Fruit fly (Drosophila melanogaster) whole organism, embryonic: ENCODE data around the gene CG17855.

Source experiments
- BEAF-32 ChIP-seq: fragments of 200-800 bp; sonication (Bioruptor generic); optimal IDR thresholded peaks from 3 replicates; lab custom pipeline; 2017; ENCODE audit warnings: missing biosample characterization, missing genetic modification characterization, mild to moderate bottlenecking, moderate library complexity, missing genetic modification reagents
- CG10543 ChIP-seq: fragments of 200-800 bp; sonication (Bioruptor generic); optimal IDR thresholded peaks from 3 replicates; lab custom pipeline; 2017; ENCODE audit warnings: missing biosample characterization, mild to moderate bottlenecking, missing genetic modification characterization, moderate library complexity
- CG10654 ChIP-seq: fragments of 200-800 bp; sonication (Bioruptor generic); optimal IDR thresholded peaks from 2 replicates; lab custom pipeline; 2016; ENCODE audit warnings: missing biosample characterization, missing genetic modification characterization
- CG11695 ChIP-seq: fragments of 200-800 bp; sonication (Bioruptor generic); IDR thresholded peaks from 3 replicates; pipeline ENCODE4 v1.3.6; 2022; ENCODE audit warnings: missing biosample characterization, missing genetic modification characterization
- CG12104 ChIP-seq: fragments of 200-800 bp; sonication (Bioruptor generic); optimal IDR thresholded peaks from 3 replicates; lab custom pipeline; 2016; ENCODE audit warnings: missing biosample characterization, missing genetic modification characterization
- CG12744 ChIP-seq: fragments of 200-800 bp; sonication (Bioruptor generic); optimal IDR thresholded peaks from 2 replicates; lab custom pipeline; 2016; ENCODE audit warnings: missing biosample characterization, missing genetic modification characterization
- CG13424 ChIP-seq: fragments of 200-800 bp; sonication (Bioruptor generic); optimal IDR thresholded peaks from 2 replicates; lab custom pipeline; 2019; ENCODE audit warnings: missing biosample characterization, mild to moderate bottlenecking, missing genetic modification characterization, moderate library complexity
- CG13624 ChIP-seq: fragments of 200-800 bp; sonication (Bioruptor generic); optimal IDR thresholded peaks from 2 replicates; lab custom pipeline; 2016; ENCODE audit warnings: missing biosample characterization, missing genetic modification characterization
- CG14441 ChIP-seq: fragments of 200-800 bp; sonication (Bioruptor generic); IDR thresholded peaks from 2 replicates; pipeline ENCODE4 v1.3.6; 2022; ENCODE audit warnings: missing biosample characterization, missing genetic modification characterization
- CG15073 ChIP-seq: fragments of 200-800 bp; sonication (Bioruptor generic); optimal IDR thresholded peaks from 2 replicates; lab custom pipeline; 2016; ENCODE audit warnings: missing biosample characterization, missing genetic modification characterization
- CG15479 ChIP-seq: fragments of 200-800 bp; sonication (Bioruptor generic); optimal IDR thresholded peaks from 3 replicates; lab custom pipeline; 2019; ENCODE audit warnings: missing biosample characterization, mild to moderate bottlenecking, missing genetic modification characterization, moderate library complexity
- CG16779 ChIP-seq: fragments of 200-800 bp; sonication (Bioruptor generic); IDR thresholded peaks from 2 replicates; pipeline ENCODE4 v1.3.6; 2022; ENCODE audit warnings: missing biosample characterization, missing genetic modification characterization
- CG17328 ChIP-seq: fragments of 200-800 bp; sonication (Bioruptor generic); IDR thresholded peaks from 2 replicates; pipeline ENCODE4 v1.3.6; 2022; ENCODE audit warnings: missing biosample characterization, missing genetic modification characterization
- CG18764 ChIP-seq: fragments of 200-800 bp; sonication (Bioruptor generic); optimal IDR thresholded peaks from 3 replicates; lab custom pipeline; 2016; ENCODE audit warnings: missing biosample characterization, missing genetic modification characterization
- CG2116 ChIP-seq: fragments of 200-800 bp; sonication (Bioruptor generic); optimal IDR thresholded peaks from 3 replicates; lab custom pipeline; 2018; ENCODE audit warnings: missing biosample characterization, mild to moderate bottlenecking, missing genetic modification characterization
- CG33213 ChIP-seq: fragments of 200-800 bp; sonication (Bioruptor generic); optimal IDR thresholded peaks from 3 replicates; lab custom pipeline; 2016; ENCODE audit warnings: missing biosample characterization, missing genetic modification characterization
- CG6689 ChIP-seq: fragments of 200-800 bp; sonication (Bioruptor generic); IDR thresholded peaks from 2 replicates; pipeline ENCODE4 v1.3.6; 2022; ENCODE audit warnings: missing biosample characterization, missing genetic modification characterization
- CG6813 ChIP-seq: fragments of 200-800 bp; sonication (Bioruptor generic); optimal IDR thresholded peaks from 2 replicates; lab custom pipeline; 2017; ENCODE audit warnings: missing biosample characterization, missing genetic modification characterization, mild to moderate bottlenecking, moderate library complexity, missing genetic modification reagents
- CG7745 ChIP-seq: fragments of 200-800 bp; sonication (Bioruptor generic); optimal IDR thresholded peaks from 2 replicates; lab custom pipeline; 2018; ENCODE audit warnings: missing biosample characterization, mild to moderate bottlenecking, missing genetic modification characterization, moderate library complexity
- CG7987 ChIP-seq: fragments of 200-800 bp; sonication (Bioruptor generic); optimal IDR thresholded peaks from 2 replicates; lab custom pipeline; 2018; ENCODE audit warnings: missing biosample characterization, mild to moderate bottlenecking, missing genetic modification characterization, moderate library complexity
- CoRest ChIP-seq: fragments of 200-800 bp; sonication (Bioruptor generic); optimal IDR thresholded peaks from 3 replicates; lab custom pipeline; 2018; ENCODE audit warnings: missing biosample characterization, mild to moderate bottlenecking, missing genetic modification characterization, moderate library complexity
- D19B ChIP-seq: fragments of 200-800 bp; sonication (Bioruptor generic); optimal IDR thresholded peaks from 2 replicates; lab custom pipeline; 2017; ENCODE audit warnings: missing biosample characterization, mild to moderate bottlenecking, missing genetic modification characterization
- Dad ChIP-seq: fragments of 200-800 bp; sonication (Bioruptor generic); optimal IDR thresholded peaks from 3 replicates; lab custom pipeline; 2016; ENCODE audit warnings: missing biosample characterization, missing genetic modification characterization
- Dip3 ChIP-seq: fragments of 200-800 bp; sonication (Bioruptor generic); optimal IDR thresholded peaks from 3 replicates; lab custom pipeline; 2016; ENCODE audit warnings: missing biosample characterization, missing genetic modification characterization
- E2f1 ChIP-seq: fragments of 200-800 bp; sonication (Bioruptor generic); IDR thresholded peaks from 2 replicates; pipeline ENCODE4 v1.3.6; 2022; ENCODE audit warnings: missing biosample characterization, missing genetic modification characterization
- Hand ChIP-seq: fragments of 200-800 bp; sonication (Bioruptor generic); optimal IDR thresholded peaks from 2 replicates; lab custom pipeline; 2017; ENCODE audit warnings: mild to moderate bottlenecking, missing biosample characterization, missing genetic modification reagents, missing genetic modification characterization
- Hr39 ChIP-seq: fragments of >200 bp; optimal IDR thresholded peaks from 2 replicates; lab custom pipeline; 2017
- Lim3 ChIP-seq: fragments of 200-800 bp; sonication (Bioruptor generic); IDR thresholded peaks from 2 replicates; pipeline ENCODE4 v1.3.6; 2022; ENCODE audit warnings: missing biosample characterization, missing genetic modification characterization
- MESR4 ChIP-seq: fragments of 200-800 bp; sonication (Bioruptor generic); optimal IDR thresholded peaks from 2 replicates; lab custom pipeline; 2018; ENCODE audit warnings: missing biosample characterization, mild to moderate bottlenecking, missing genetic modification characterization, moderate library complexity
- Max ChIP-seq: fragments of 200-800 bp; sonication (Bioruptor generic); optimal IDR thresholded peaks from 2 replicates; lab custom pipeline; 2016; ENCODE audit warnings: missing biosample characterization, mild to moderate bottlenecking, missing genetic modification characterization
- PHDP ChIP-seq: fragments of 200-800 bp; sonication (Bioruptor generic); optimal IDR thresholded peaks from 3 replicates; lab custom pipeline; 2018; ENCODE audit warnings: missing biosample characterization, mild to moderate bottlenecking, missing genetic modification characterization, moderate library complexity
- Poxn ChIP-seq: fragments of 200-800 bp; sonication (Bioruptor generic); IDR thresholded peaks from 2 replicates; pipeline ENCODE4 v1.3.6; 2022; ENCODE audit warnings: missing biosample characterization, missing genetic modification characterization
- Rx ChIP-seq: fragments of 200-800 bp; sonication (Bioruptor generic); IDR thresholded peaks from 2 replicates; pipeline ENCODE4 v1.3.6; 2022; ENCODE audit warnings: missing biosample characterization, missing genetic modification characterization
- Ssrp ChIP-seq: fragments of 200-800 bp; sonication (Bioruptor generic); optimal IDR thresholded peaks from 2 replicates; lab custom pipeline; 2018; ENCODE audit warnings: missing biosample characterization, mild to moderate bottlenecking, missing genetic modification characterization, moderate library complexity
- Usf ChIP-seq: fragments of 200-800 bp; sonication (Bioruptor generic); optimal IDR thresholded peaks from 2 replicates; lab custom pipeline; 2017; ENCODE audit warnings: missing genotype, missing biosample characterization, missing genetic modification characterization
- az2 ChIP-seq: fragments of 200-800 bp; sonication (Bioruptor generic); optimal IDR thresholded peaks from 3 replicates; lab custom pipeline; 2016; ENCODE audit warnings: missing biosample characterization, missing genetic modification characterization
- chn ChIP-seq: fragments of 200-800 bp; sonication (Bioruptor generic); optimal IDR thresholded peaks from 2 replicates; lab custom pipeline; 2016; ENCODE audit warnings: missing biosample characterization, missing genetic modification characterization
- ems ChIP-seq: fragments of 200-800 bp; sonication (Bioruptor generic); optimal IDR thresholded peaks from 3 replicates; lab custom pipeline; 2016; ENCODE audit warnings: missing biosample characterization, missing genetic modification characterization
- gce ChIP-seq: fragments of 200-800 bp; sonication (Bioruptor generic); IDR thresholded peaks from 3 replicates; pipeline ENCODE4 v1.3.6; 2022; ENCODE audit warnings: missing biosample characterization, missing genetic modification characterization
- insv ChIP-seq, 2 experiments: fragments of 200-800 bp; sonication (Bioruptor generic); optimal IDR thresholded peaks; 3 replicates each; lab custom pipeline; 2016 to 2018; ENCODE audit warnings: missing biosample characterization in 2 of 2, missing genetic modification characterization in 2 of 2
- klu ChIP-seq: fragments of 200-800 bp; sonication (Bioruptor generic); IDR thresholded peaks from 2 replicates; pipeline ENCODE4 v1.3.6; 2022; ENCODE audit warnings: missing biosample characterization, missing genetic modification characterization
- lab ChIP-seq: fragments of 200-800 bp; sonication (Bioruptor generic); optimal IDR thresholded peaks from 3 replicates; lab custom pipeline; 2017; ENCODE audit warnings: missing biosample characterization, missing genetic modification characterization, mild to moderate bottlenecking, moderate library complexity, missing genetic modification reagents
- mld ChIP-seq: fragments of 200-800 bp; sonication (Bioruptor generic); IDR thresholded peaks from 3 replicates; pipeline ENCODE4 v1.3.6; 2022; ENCODE audit warnings: missing biosample characterization, missing genetic modification characterization; ENCODE audit not compliant: partially characterized antibody
- org-1 ChIP-seq: fragments of 200-800 bp; sonication (Bioruptor generic); optimal IDR thresholded peaks from 2 replicates; lab custom pipeline; 2017; ENCODE audit warnings: missing biosample characterization, missing genetic modification characterization
- schlank ChIP-seq: fragments of 200-800 bp; sonication (Bioruptor generic); optimal IDR thresholded peaks from 2 replicates; lab custom pipeline; 2018; ENCODE audit warnings: missing biosample characterization, mild to moderate bottlenecking, missing genetic modification characterization
- so ChIP-seq: fragments of 200-800 bp; sonication (Bioruptor generic); IDR thresholded peaks from 3 replicates; pipeline ENCODE4 v1.3.6; 2022; ENCODE audit warnings: missing biosample characterization, missing genetic modification characterization
- unc-4 ChIP-seq: fragments of 200-800 bp; sonication (Bioruptor generic); IDR thresholded peaks from 2 replicates; pipeline ENCODE4 v1.3.6; 2022; ENCODE audit warnings: missing biosample characterization, missing genetic modification characterization; ENCODE audit not compliant: partially characterized antibody
- vvl ChIP-seq: fragments of 200-800 bp; sonication (Bioruptor generic); IDR thresholded peaks from 2 replicates; pipeline ENCODE4 v1.3.6; 2022; ENCODE audit warnings: missing biosample characterization, missing genetic modification characterization
- zen2 ChIP-seq: fragments of 200-800 bp; sonication (Bioruptor generic); IDR thresholded peaks from 3 replicates; pipeline ENCODE4 v1.3.6; 2022; ENCODE audit warnings: missing biosample characterization, missing genetic modification characterization; ENCODE audit not compliant: partially characterized antibody

The CG17855 gene

DNA sequence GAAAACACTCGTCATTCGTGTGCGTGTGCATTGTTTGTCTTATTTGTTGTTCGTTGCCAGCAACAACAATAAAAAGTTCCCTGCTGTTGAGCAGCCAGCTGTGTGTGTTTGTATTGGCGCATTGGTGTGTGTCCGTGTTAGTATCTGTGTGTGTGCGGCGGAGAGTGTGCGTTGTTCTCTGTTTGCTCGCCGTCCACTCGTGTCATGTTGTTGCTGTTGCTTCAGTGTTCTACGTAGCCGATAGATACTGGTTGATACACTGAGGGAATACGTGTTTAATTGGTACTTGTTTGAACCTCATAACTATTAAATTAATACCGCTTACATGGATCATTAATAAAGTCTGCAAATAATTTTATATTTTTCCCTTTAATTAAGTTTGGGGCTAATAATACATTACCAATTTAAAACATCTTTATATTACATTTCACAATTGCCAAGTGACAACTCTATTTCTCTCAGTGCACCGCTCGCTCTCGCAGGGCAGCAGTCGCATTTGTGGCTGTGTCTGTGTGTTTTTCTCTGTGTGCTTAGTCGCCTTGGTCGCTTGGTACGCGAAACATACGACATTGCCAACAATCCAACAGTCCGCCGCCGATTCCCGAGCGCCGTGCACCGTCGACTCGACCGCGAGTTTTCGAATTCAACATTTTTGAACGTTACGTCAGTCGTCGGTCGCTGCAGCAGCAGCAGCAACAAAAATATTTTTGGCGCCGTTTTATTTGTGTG, 28.2 kb downstream of the CG17855 start, which contains the start of gene brwl (continued):
- peak; percentile 77 for TF ChIP-seq CG15479 (GFP tag; lab: Kevin White, UChicago)
- TF ChIP-seq insv (GFP tag; optimal IDR thresholded peaks at IDR 0.05; lab: Kevin White, UChicago) = peak; percentile 75 to 81
- peak; percentile 98 for TF ChIP-seq ems (GFP tag; lab: Kevin White, UChicago)
- TF ChIP-seq klu (GFP tag; lab: Robert Waterston, UW) = peak; percentile 97
- peak; percentile 94 for TF ChIP-seq CG7987
- peak; percentile 97 for TF ChIP-seq Rx (GFP tag; lab: Robert Waterston, UW)
- peak; percentile 99 for TF ChIP-seq CoRest (tag; lab: Kevin White, UChicago)
- TF ChIP-seq Hr39 = no peak
- TF ChIP-seq BEAF-32 (GFP tag; lab: Kevin White, UChicago) = peak; percentile 45
- TF ChIP-seq CG12104 (GFP tag; lab: Kevin White, UChicago) = peak; percentile 99
- TF ChIP-seq CG17328 (GFP tag; lab: Robert Waterston, UW) = peak; percentile 99
- TF ChIP-seq CG10543 (GFP tag; lab: Kevin White, UChicago) = peak; percentile 99
- 0 out of 2 replicates have a peak, but pooled peaks have one; percentile 11 for TF ChIP-seq unc-4 (GFP tag; lab: Robert Waterston, UW)
- peak; percentile 99 for TF ChIP-seq az2 (GFP tag; lab: Kevin White, UChicago)
- TF ChIP-seq Ssrp = peak; percentile 99
- peak; percentile 89 for TF ChIP-seq CG7745 (tag; lab: Kevin White, UChicago)
- peak; percentile 72 for TF ChIP-seq MESR4
- TF ChIP-seq Max = peak; percentile 99
- peak; percentile 98 for TF ChIP-seq CG18764
- TF ChIP-seq CG10654 (GFP tag; lab: Kevin White, UChicago) = peak; percentile 99
- TF ChIP-seq D19B (GFP tag; lab: Kevin White, UChicago) = peak; percentile 93
- peak; percentile 99 for TF ChIP-seq CG6813 (GFP tag; lab: Kevin White, UChicago)
- peak; percentile 92 for TF ChIP-seq Lim3
- peak; percentile 92 for TF ChIP-seq schlank (tag; lab: Kevin White, UChicago)
- TF ChIP-seq Dad (GFP tag; lab: Kevin White, UChicago) = peak; percentile 97
- TF ChIP-seq mld (GFP tag; lab: Robert Waterston, UW) = no peak
- peak; percentile 98 for TF ChIP-seq CG14441 (GFP tag; lab: Robert Waterston, UW)
- TF ChIP-seq org-1 (GFP tag; lab: Kevin White, UChicago) = peak; percentile 99
- TF ChIP-seq E2f1 (GFP tag; lab: Robert Waterston, UW) = peak; percentile 98
- peak; percentile 99 for TF ChIP-seq CG13424 (tag; lab: Kevin White, UChicago)
- peak; percentile 94 for TF ChIP-seq gce (GFP tag; lab: Robert Waterston, UW)
- TF ChIP-seq lab (GFP tag; lab: Kevin White, UChicago) = peak; percentile 99
- peak; percentile 98 for TF ChIP-seq CG13624 (GFP tag; lab: Kevin White, UChicago)
- TF ChIP-seq Poxn (GFP tag; lab: Robert Waterston, UW) = peak; percentile 92
- peak; percentile 98 for TF ChIP-seq Dip3 (GFP tag; lab: Kevin White, UChicago)
- peak; percentile 88 for TF ChIP-seq CG15073 (GFP tag; lab: Kevin White, UChicago)
- peak; percentile 90 for TF ChIP-seq CG2116 (GFP tag; lab: Kevin White, UChicago)
- peak; percentile 98 for TF ChIP-seq CG12744 (GFP tag; lab: Kevin White, UChicago)
- TF ChIP-seq vvl (GFP tag; lab: Robert Waterston, UW) = peak; percentile 99
- TF ChIP-seq PHDP (tag; lab: Kevin White, UChicago) = peak; percentile 99
- TF ChIP-seq CG6689 (GFP tag; lab: Robert Waterston, UW) = peak; percentile 98
- TF ChIP-seq CG11695 = peak; percentile 99
- peak; percentile 99 for TF ChIP-seq so (GFP tag; lab: Robert Waterston, UW)
- peak; percentile 97 for TF ChIP-seq Hand (GFP tag; lab: Kevin White, UChicago)
- peak; percentile 95 for TF ChIP-seq CG16779 (GFP tag; lab: Robert Waterston, UW)
- TF ChIP-seq Usf = peak; percentile 97
- TF ChIP-seq zen2 (GFP tag; lab: Robert Waterston, UW) = no peak
- peak; percentile 97 for TF ChIP-seq CG33213 (GFP tag; lab: Kevin White, UChicago)
- peak; percentile 98 for TF ChIP-seq chn (GFP tag; lab: Kevin White, UChicago)
